Worm (Caenorhabditis elegans) whole organism, mixed stage, embryonic: ENCODE measurements around the gene T03G11.10.

Source experiments
- blmp-1 ChIP-seq: fragments of 150-350 bp; optimal IDR thresholded peaks from 2 replicates; lab custom pipeline; 2014; ENCODE audit warnings: missing biosample characterization, missing genetic modification characterization
- lin-13 ChIP-seq: fragments of 150-350 bp; optimal IDR thresholded peaks from 2 replicates; lab custom pipeline; 2014; ENCODE audit warnings: missing biosample characterization, missing genetic modification characterization
- lsy-2 ChIP-seq: fragments of 150-350 bp; optimal IDR thresholded peaks from 2 replicates; lab custom pipeline; 2014; ENCODE audit warnings: missing biosample characterization, missing genetic modification characterization
- snpc-4 ChIP-seq: fragments of 150-350 bp; optimal IDR thresholded peaks from 2 replicates; lab custom pipeline; 2014; ENCODE audit warnings: missing biosample characterization, missing genetic modification characterization
- unc-62 ChIP-seq: fragments of 150-350 bp; optimal IDR thresholded peaks from 2 replicates; lab custom pipeline; 2014; ENCODE audit warnings: missing biosample characterization, missing genetic modification reagents, missing genetic modification characterization

- TF ChIP-seq lsy-2 (tag; lab: Kevin White, UChicago) (no peak), unc-62 (GFP tag; lab: Kevin White, UChicago) (no peak), snpc-4 (no peak), lin-13 (tag; lab: Kevin White, UChicago) (no peak), blmp-1 (no peak)
Measured at ce11 chrX:5152931-5153330, 18.1 kb downstream of the T03G11.10 start.
